Worm (Caenorhabditis elegans) whole organism, L1 larva: Measurements from ENCODE around the gene tbx-40.
"Not testable (repeated sequence)": the region's sequence is repeated elsewhere in the genome, so short reads cannot be mapped to it uniquely, and the experiment has no call there.

Experiments used
- C04F5.9 ChIP-seq: sonication (generic microtip); optimal IDR thresholded peaks from 2 replicates; lab custom pipeline; 2016; ENCODE audit warnings: missing genetic modification characterization, missing compliant biosample characterization
- C16A3.4 ChIP-seq: fragments of 150-350 bp; optimal IDR thresholded peaks from 2 replicates; lab custom pipeline; 2014; ENCODE audit warnings: missing biosample characterization, missing genetic modification characterization
- C34B4.2 ChIP-seq: sonication (generic microtip); optimal IDR thresholded peaks from 2 replicates; lab custom pipeline; 2017; ENCODE audit warnings: mild to moderate bottlenecking, missing genetic modification characterization, missing compliant biosample characterization
- ama-1 ChIP-seq: fragments of 150-350 bp; optimal IDR thresholded peaks from 2 replicates; lab custom pipeline; 2014
- blmp-1 ChIP-seq: fragments of 150-350 bp; optimal IDR thresholded peaks from 2 replicates; lab custom pipeline; 2014; ENCODE audit warnings: missing biosample characterization, missing genetic modification characterization
- ceh-63 ChIP-seq: fragments of 200-800 bp; sonication (Bioruptor generic); optimal IDR thresholded peaks from 2 replicates; lab custom pipeline; 2018; ENCODE audit warnings: mild to moderate bottlenecking, missing genetic modification characterization, missing compliant biosample characterization
- ceh-8 ChIP-seq: fragments of 200-800 bp; sonication (Bioruptor generic); optimal IDR thresholded peaks from 2 replicates; lab custom pipeline; 2018; ENCODE audit warnings: mild to moderate bottlenecking, missing genetic modification characterization, moderate library complexity, missing compliant biosample characterization
- ces-1 ChIP-seq: fragments of 150-350 bp; optimal IDR thresholded peaks from 2 replicates; lab custom pipeline; 2014; ENCODE audit warnings: missing biosample characterization, missing genetic modification reagents, missing genetic modification characterization
- dpl-1 ChIP-seq, 3 experiments: fragments of 150-350 bp in 2 of 3; sonication (generic microtip) in 1 of 3; optimal IDR thresholded peaks; 2 replicates each; lab custom pipeline; 2014 to 2017; ENCODE audit warnings: missing biosample characterization in 3 of 3, missing genetic modification characterization in 3 of 3, missing genetic modification reagents in 3 of 3
- efl-1 ChIP-seq, 4 experiments: fragments of 150-350 bp; optimal IDR thresholded peaks in 3 of 4; peaks in 1 of 4; 1 replicate in 1 of 4; 2 replicates in 3 of 4; lab custom pipeline; 2014; ENCODE audit warnings: missing biosample characterization in 2 of 4, missing genetic modification characterization in 2 of 4, missing genetic modification reagents in 2 of 4
- efl-3 ChIP-seq: fragments of 200-800 bp; sonication (Bioruptor generic); optimal IDR thresholded peaks from 2 replicates; lab custom pipeline; 2018; ENCODE audit warnings: mild to moderate bottlenecking, missing genetic modification characterization, missing compliant biosample characterization
- egl-27 ChIP-seq, 2 experiments: fragments of 150-350 bp in 1 of 2; sonication (generic microtip); optimal IDR thresholded peaks; 3 replicates each; lab custom pipeline; 2017 to 2018; ENCODE audit warnings: missing biosample characterization in 2 of 2, missing genetic modification characterization in 2 of 2, missing genetic modification reagents in 2 of 2
- elt-2 ChIP-seq: sonication (generic microtip); optimal IDR thresholded peaks from 2 replicates; lab custom pipeline; 2016; ENCODE audit warnings: missing genetic modification characterization, mild to moderate bottlenecking, inconsistent platforms, missing compliant biosample characterization, missing genetic modification reagents
- ets-5 ChIP-seq: fragments of 200-800 bp; sonication (Bioruptor generic); IDR thresholded peaks from 2 replicates; pipeline ENCODE4 v1.3.6; 2022; ENCODE audit warnings: missing genetic modification characterization, missing compliant biosample characterization
- grh-1 ChIP-seq: fragments of 200-800 bp; sonication (Bioruptor generic); IDR thresholded peaks from 2 replicates; pipeline ENCODE4 v1.3.6; 2022; ENCODE audit warnings: missing genetic modification reagents, missing genetic modification characterization, missing compliant biosample characterization
- lin-15B ChIP-seq: fragments of 150-350 bp; sonication (generic microtip); optimal IDR thresholded peaks from 3 replicates; lab custom pipeline; 2014; ENCODE audit warnings: missing biosample characterization, missing genetic modification characterization
- lin-35 ChIP-seq, 2 experiments: fragments of 150-350 bp; optimal IDR thresholded peaks; 2 replicates each; lab custom pipeline; 2014; ENCODE audit warnings: missing biosample characterization in 2 of 2, missing genetic modification characterization in 2 of 2, missing genetic modification reagents in 2 of 2
- lir-3 ChIP-seq: sonication (generic microtip); optimal IDR thresholded peaks from 2 replicates; lab custom pipeline; 2016; ENCODE audit warnings: mild to moderate bottlenecking, missing genetic modification characterization, moderate library complexity, missing compliant biosample characterization; ENCODE audit not compliant: poor library complexity
- mab-9 ChIP-seq: fragments of 200-800 bp; sonication (Bioruptor generic); IDR thresholded peaks from 2 replicates; pipeline ENCODE4 v1.3.6; 2022; ENCODE audit warnings: missing genetic modification reagents, missing genetic modification characterization, missing compliant biosample characterization
- mep-1 ChIP-seq: fragments of 150-350 bp; optimal IDR thresholded peaks from 2 replicates; lab custom pipeline; 2014; ENCODE audit warnings: missing biosample characterization, missing genetic modification characterization
- nhr-20 ChIP-seq: sonication (generic microtip); optimal IDR thresholded peaks from 2 replicates; lab custom pipeline; 2016; ENCODE audit warnings: mild to moderate bottlenecking, missing genetic modification characterization, missing compliant biosample characterization
- nhr-71 ChIP-seq: sonication (generic microtip); optimal IDR thresholded peaks from 2 replicates; lab custom pipeline; 2016; ENCODE audit warnings: mild to moderate bottlenecking, missing genetic modification characterization, moderate library complexity, missing compliant biosample characterization
- nhr-85 ChIP-seq: sonication (generic microtip); peaks from one replicate; lab custom pipeline; 2016; ENCODE audit warnings: missing genetic modification characterization, inconsistent platforms, missing compliant biosample characterization
- rnt-1 ChIP-seq: sonication (generic microtip); optimal IDR thresholded peaks from 2 replicates; lab custom pipeline; 2016; ENCODE audit warnings: mild to moderate bottlenecking, missing genetic modification characterization, moderate library complexity, missing compliant biosample characterization
- snu-23 ChIP-seq: sonication (generic microtip); optimal IDR thresholded peaks from 2 replicates; lab custom pipeline; 2016; ENCODE audit warnings: missing genetic modification characterization, missing compliant biosample characterization
- sox-4 ChIP-seq: sonication (generic microtip); optimal IDR thresholded peaks from 2 replicates; lab custom pipeline; 2016; ENCODE audit warnings: missing genetic modification characterization, missing compliant biosample characterization
- sup-37 ChIP-seq: fragments of 200-800 bp; sonication (Bioruptor generic); optimal IDR thresholded peaks from 2 replicates; lab custom pipeline; 2018; ENCODE audit warnings: mild to moderate bottlenecking, missing genetic modification characterization, missing compliant biosample characterization
- swsn-7 ChIP-seq: sonication (generic microtip); optimal IDR thresholded peaks from 2 replicates; lab custom pipeline; 2016; ENCODE audit warnings: missing genetic modification characterization, missing compliant biosample characterization
- unc-130 ChIP-seq: fragments of 150-350 bp; optimal IDR thresholded peaks from 2 replicates; lab custom pipeline; 2017; ENCODE audit warnings: missing biosample characterization, missing genetic modification characterization, inconsistent platforms
- unc-98 ChIP-seq: fragments of 200-800 bp; sonication (Bioruptor generic); IDR thresholded peaks from 2 replicates; pipeline ENCODE4 v1.3.6; 2022; ENCODE audit warnings: missing genetic modification characterization, missing compliant biosample characterization
- zag-1 ChIP-seq: fragments of 150-350 bp; optimal IDR thresholded peaks from 2 replicates; lab custom pipeline; 2014; ENCODE audit warnings: missing biosample characterization, missing genetic modification characterization
- ztf-11 ChIP-seq, 2 experiments: sonication (generic microtip); optimal IDR thresholded peaks; 2 replicates each; lab custom pipeline; 2016 to 2017; ENCODE audit warnings: missing genetic modification characterization in 2 of 2, missing biosample characterization in 1 of 2, missing compliant biosample characterization in 1 of 2
- ztf-4 ChIP-seq: fragments of 150-350 bp; optimal IDR thresholded peaks from 2 replicates; lab custom pipeline; 2014; ENCODE audit warnings: missing biosample characterization, missing genetic modification characterization

The tbx-40 gene

DNA sequence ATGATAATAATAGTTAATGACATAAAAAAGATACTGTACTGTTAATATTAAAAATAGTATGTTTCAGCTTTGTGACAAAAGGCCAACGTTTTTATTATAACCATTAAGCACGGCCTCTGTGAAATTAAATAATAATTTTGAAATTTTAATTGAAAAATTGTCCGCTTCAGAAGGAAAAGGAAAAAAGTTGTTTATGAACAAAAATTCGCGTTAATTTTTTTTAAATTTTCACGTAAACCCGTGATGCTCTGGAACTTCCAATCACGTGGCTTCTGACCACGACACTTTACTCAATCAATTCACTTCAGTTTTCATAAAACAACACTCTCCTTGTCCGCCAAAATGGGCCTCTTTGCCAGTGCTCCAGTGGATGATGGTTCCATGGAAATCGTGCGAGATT, 6.7 kb downstream of the tbx-40 start, which contains the start of gene Y73F8A.15:
TSS of gene Y73F8A.15 (plus strand) at position 301 of the 400 bp plus-strand sequence.
- no peak for TF ChIP-seq blmp-1
- no peak for TF ChIP-seq ets-5 (GFP tag; lab: Robert Waterston, UW)
- TF ChIP-seq lir-3, result no peak
- TF ChIP-seq sup-37 (GFP tag; lab: Kevin White, UChicago), result no peak
- no peak for TF ChIP-seq ceh-63 (GFP tag; lab: Kevin White, UChicago)
- TF ChIP-seq C16A3.4 (tag; lab: Kevin White, UChicago), result no peak
- no peak for TF ChIP-seq unc-98 (GFP tag; lab: Robert Waterston, UW)
- TF ChIP-seq unc-130 (tag; lab: Kevin White, UChicago), result no peak
- no peak for TF ChIP-seq rnt-1
- TF ChIP-seq ztf-4, result no peak
- no peak for TF ChIP-seq ces-1 (GFP tag; lab: Kevin White, UChicago)
- TF ChIP-seq ama-1, result no peak
- TF ChIP-seq mep-1 (tag; lab: Kevin White, UChicago), result no peak
- no peak for TF ChIP-seq grh-1 (GFP tag; lab: Robert Waterston, UW)
- TF ChIP-seq zag-1 (tag; lab: Kevin White, UChicago), result no peak
- TF ChIP-seq C34B4.2 (tag; lab: Kevin White, UChicago), result no peak
- TF ChIP-seq egl-27 (tag; optimal IDR thresholded peaks at IDR 0.05; lab: Kevin White, UChicago), result no peak
- TF ChIP-seq swsn-7, result no peak
- no peak for TF ChIP-seq ztf-11 (tag; optimal IDR thresholded peaks at IDR 0.05; lab: Kevin White, UChicago)
- no peak for TF ChIP-seq sox-4 (tag; lab: Kevin White, UChicago)
- TF ChIP-seq, all 84 proteins: peak for 0

DNA sequence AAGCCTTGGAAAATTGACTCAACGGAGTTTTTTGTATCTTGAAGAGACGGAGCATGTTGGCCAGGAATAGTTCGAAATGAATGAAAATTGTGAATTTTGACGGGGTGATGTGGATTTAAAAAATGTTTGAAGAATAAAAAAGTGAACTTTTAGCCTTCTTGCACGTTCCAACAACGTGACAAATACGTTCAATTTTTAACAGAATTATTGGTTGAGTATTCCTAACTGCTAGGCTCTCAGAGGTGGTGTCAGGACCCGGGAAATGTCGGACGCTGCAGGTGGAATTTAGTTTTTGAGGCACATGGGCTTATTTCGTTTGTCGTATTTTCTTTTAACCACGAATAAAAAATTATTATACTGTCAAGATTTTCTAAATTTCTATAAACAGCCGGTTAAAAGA, 9.0 kb downstream of the tbx-40 start, which contains the start of gene Y73F8A.14:
TSS of gene Y73F8A.14 (minus strand) at position 101 of the 400 bp plus-strand sequence.
- not testable (repeated sequence) for TF ChIP-seq ets-5 (GFP tag; lab: Robert Waterston, UW); ceh-8 (GFP tag; lab: Kevin White, UChicago); nhr-71 (tag; lab: Kevin White, UChicago)

DNA sequence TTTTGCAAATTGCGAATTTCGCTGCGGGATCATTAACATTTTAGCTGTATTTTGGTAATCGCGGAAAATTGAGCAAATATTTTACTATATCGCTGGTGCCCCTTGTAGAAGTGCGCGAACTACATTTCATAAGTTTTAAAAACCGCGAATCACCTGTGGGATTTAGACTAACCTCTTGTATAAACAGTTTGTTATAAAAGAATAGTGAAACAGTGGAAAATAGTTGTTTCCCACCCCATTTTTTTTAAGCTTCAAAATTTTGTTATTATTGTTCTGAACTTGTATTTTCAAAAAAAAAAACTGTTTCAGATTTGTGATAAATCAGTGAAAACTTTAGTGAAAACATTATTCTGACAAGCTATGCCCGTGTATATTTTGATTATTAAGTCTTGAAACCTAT, 12.5 kb downstream of the tbx-40 start:
- TF ChIP-seq swsn-7, result no peak
- TF ChIP-seq nhr-85 (tag; lab: Kevin White, UChicago), result peak; percentile 14

DNA sequence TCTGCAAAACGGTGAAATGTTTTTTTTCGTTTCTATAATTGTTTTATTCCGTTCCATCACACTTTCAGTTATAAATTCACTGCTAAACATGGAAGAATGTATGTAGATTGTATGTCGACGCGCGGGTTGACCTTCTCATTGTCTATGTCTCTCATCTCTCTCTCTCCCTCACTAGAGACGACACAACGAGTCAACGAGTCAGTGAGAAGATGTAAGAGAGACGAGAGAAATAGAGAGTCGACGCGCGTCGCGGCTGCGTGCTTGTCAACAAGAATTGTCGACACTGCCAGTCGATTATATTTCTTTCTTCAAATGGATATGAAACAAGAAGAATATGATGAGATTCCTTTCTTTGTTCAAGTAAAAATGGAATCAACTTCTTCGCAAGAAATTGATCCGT, 16.0 kb downstream of the tbx-40 start, which contains the start of gene Y73F8A.13:
TSS of gene Y73F8A.13 (plus strand) at position 240 of the 400 bp plus-strand sequence.
- TF ChIP-seq snu-23 (GFP tag; lab: Kevin White, UChicago), result peak; percentile 11
- TF ChIP-seq unc-98 (GFP tag; lab: Robert Waterston, UW), result no peak
- no peak for TF ChIP-seq lir-3
- TF ChIP-seq lin-35 (GFP tag; optimal IDR thresholded peaks at IDR 0.05; lab: Kevin White, UChicago), result peak in 1 of 2 experiments; percentile 38
- TF ChIP-seq lin-15B, result no peak
- no peak for TF ChIP-seq nhr-20 (tag; lab: Kevin White, UChicago)
- peak in 1 of 3 experiments; percentile 9 for TF ChIP-seq dpl-1 (GFP tag; optimal IDR thresholded peaks at IDR 0.05; lab: Kevin White, UChicago)
- TF ChIP-seq elt-2 (tag; lab: Kevin White, UChicago), result no peak
- TF ChIP-seq efl-1 (optimal IDR thresholded peaks at IDR 0.05; lab: Kevin White, UChicago), result peak in 1 of 2 experiments; percentile 20
- TF ChIP-seq efl-1 (GFP tag; optimal IDR thresholded peaks at IDR 0.05 in 1 of 2; lab: Kevin White, UChicago), result no peak
- no peak for TF ChIP-seq nhr-85 (tag; lab: Kevin White, UChicago)

DNA sequence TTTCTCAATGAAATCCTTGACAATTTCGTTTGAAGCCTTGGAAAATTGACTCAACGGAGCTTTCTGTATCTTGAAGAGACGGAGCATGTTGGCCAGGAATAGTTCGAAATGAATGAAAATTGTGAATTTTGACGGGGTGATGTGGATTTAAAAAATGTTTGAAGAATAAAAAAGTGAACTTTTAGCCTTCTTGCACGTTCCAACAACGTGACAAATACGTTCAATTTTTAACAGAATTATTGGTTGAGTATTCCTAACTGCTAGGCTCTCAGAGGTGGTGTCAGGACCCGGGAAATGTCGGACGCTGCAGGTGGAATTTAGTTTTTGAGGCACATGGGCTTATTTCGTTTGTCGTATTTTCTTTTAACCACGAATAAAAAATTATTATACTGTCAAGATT, 16.4 kb downstream of the tbx-40 start, which contains the start of gene Y73F8A.12:
TSS of gene Y73F8A.12 (minus strand) at position 101 of the 400 bp plus-strand sequence.
- not testable (repeated sequence) for TF ChIP-seq efl-3 (GFP tag; lab: Kevin White, UChicago); mab-9 (GFP tag; lab: Robert Waterston, UW); C04F5.9
- TF ChIP-seq, all 84 proteins: peak for 0; not testable (repeated sequence) for 84
